Fruit fly (Drosophila melanogaster): ENCODE results near the gene Unc-76.

Gene Unc-76

DNA sequence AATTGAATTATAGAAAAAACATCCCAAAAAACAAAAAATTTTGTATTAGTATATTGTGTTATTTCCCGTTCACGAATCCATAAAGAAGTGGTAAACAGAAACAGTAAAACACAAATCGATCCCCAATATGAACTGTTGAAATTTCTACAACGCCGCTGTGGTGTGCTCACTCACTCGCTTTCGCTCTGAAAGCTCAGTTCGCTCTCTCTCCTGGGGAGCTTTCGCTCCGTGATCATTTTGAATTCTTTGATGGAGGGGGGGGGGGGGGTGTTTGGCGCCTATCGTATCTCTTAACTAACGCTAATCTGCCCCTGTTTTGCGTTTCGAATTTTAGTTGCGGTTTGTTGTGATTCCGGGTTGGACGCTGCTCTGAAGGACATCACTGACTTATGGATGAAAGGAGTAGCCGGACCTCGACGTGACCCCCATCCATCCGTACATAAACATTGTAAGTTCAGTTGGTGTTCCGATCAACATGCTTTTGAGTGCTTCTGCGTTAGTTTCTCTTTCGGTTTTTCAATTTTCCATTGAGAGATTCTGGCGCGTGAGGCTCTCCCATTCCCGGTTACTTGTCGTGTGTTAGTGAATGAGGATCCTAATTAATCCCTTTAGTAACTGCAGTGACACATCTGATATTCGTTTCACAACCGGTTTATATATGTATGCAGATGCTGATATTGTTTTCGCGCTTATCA, 60.9 kb downstream of the Unc-76 start, which contains the start of gene D2hgdh (continued):
- no peak for TF ChIP-seq psq (GFP tag; optimal IDR thresholded peaks at IDR 0.05)
- TF ChIP-seq tai (GFP tag; optimal IDR thresholded peaks at IDR 0.05): no peak
- peak; percentile 23 for TF ChIP-seq brk (GFP tag; optimal IDR thresholded peaks at IDR 0.05)
- no peak for TF ChIP-seq CrebA (GFP tag; optimal IDR thresholded peaks at IDR 0.05; ENCODE audit: borderline replicate concordance)
- no peak for TF ChIP-seq dl (GFP tag; optimal IDR thresholded peaks at IDR 0.05; ENCODE audit: insufficient read depth in 1 of 2, partially characterized antibody in 2 of 2)
- TF ChIP-seq Dfd (GFP tag; optimal IDR thresholded peaks at IDR 0.05): no peak
- no peak for TF ChIP-seq CG32264 (GFP tag; optimal IDR thresholded peaks at IDR 0.05)
- no peak for TF ChIP-seq Hr83 (GFP tag; optimal IDR thresholded peaks at IDR 0.05; ENCODE audit: poor library complexity, severe bottlenecking)
- TF ChIP-seq foxo (GFP tag; optimal IDR thresholded peaks at IDR 0.05): peak in 1 of 2 experiments; percentile 47

DNA sequence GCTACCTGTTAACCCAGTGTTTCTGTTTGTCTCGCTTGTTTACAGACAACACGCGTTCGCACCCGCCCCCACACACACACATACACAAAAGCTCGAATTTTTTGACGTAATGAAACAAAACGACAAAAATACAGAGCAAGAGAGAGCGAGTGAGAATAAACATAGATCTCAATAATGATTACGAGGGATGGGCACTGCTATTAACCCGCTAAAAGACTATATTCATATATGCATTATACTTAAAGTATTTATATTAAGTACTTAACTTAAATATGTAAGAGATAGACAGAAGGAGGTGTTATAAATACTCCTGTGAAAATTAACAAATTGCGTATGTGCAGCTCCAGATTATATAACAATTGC, 61.4 kb downstream of the Unc-76 start:
- TF ChIP-seq rgr (GFP tag; optimal IDR thresholded peaks at IDR 0.05): peak; percentile 68
- no peak for TF ChIP-seq Abd-B (GFP tag; optimal IDR thresholded peaks at IDR 0.05)
- no peak for TF ChIP-seq lola (GFP tag; optimal IDR thresholded peaks at IDR 0.05)
- TF ChIP-seq dmrt93B (GFP tag; optimal IDR thresholded peaks at IDR 0.05): peak; percentile 7
- no peak for TF ChIP-seq OdsH (GFP tag; optimal IDR thresholded peaks at IDR 0.05)
- no peak for TF ChIP-seq pan (optimal IDR thresholded peaks at IDR 0.05)
- TF ChIP-seq fru (GFP tag; optimal IDR thresholded peaks at IDR 0.05): peak; percentile 44
- no peak for TF ChIP-seq ey (GFP tag; optimal IDR thresholded peaks at IDR 0.05)
- no peak for TF ChIP-seq dl (GFP tag; optimal IDR thresholded peaks at IDR 0.05; ENCODE audit: insufficient read depth in 1 of 2, partially characterized antibody in 2 of 2)
- TF ChIP-seq Myc (optimal IDR thresholded peaks at IDR 0.05): no peak
- TF ChIP-seq usp (GFP tag; optimal IDR thresholded peaks at IDR 0.05): no peak
- TF ChIP-seq Sp1 (GFP tag; optimal IDR thresholded peaks at IDR 0.05): peak; percentile 46
- no peak for TF ChIP-seq Mio (GFP tag; optimal IDR thresholded peaks at IDR 0.05)
- peak in 1 of 2 experiments; percentile 53 for TF ChIP-seq foxo (GFP tag; optimal IDR thresholded peaks at IDR 0.05)
- peak; percentile 64 for TF ChIP-seq sage (GFP tag; optimal IDR thresholded peaks at IDR 0.05)
- no peak for TF ChIP-seq Vsx2 (GFP tag; optimal IDR thresholded peaks at IDR 0.05; ENCODE audit: partially characterized antibody)
- peak; percentile 31 for TF ChIP-seq psq (GFP tag; optimal IDR thresholded peaks at IDR 0.05)
- TF ChIP-seq Jra (GFP tag; optimal IDR thresholded peaks at IDR 0.05): peak; percentile 69
- TF ChIP-seq dsf (GFP tag; optimal IDR thresholded peaks at IDR 0.05; ENCODE audit: borderline replicate concordance): peak; percentile 28
- peak; percentile 74 for TF ChIP-seq h (GFP tag; optimal IDR thresholded peaks at IDR 0.05)
- TF ChIP-seq br (GFP tag; optimal IDR thresholded peaks at IDR 0.05): peak; percentile 64
- TF ChIP-seq jim (GFP tag; optimal IDR thresholded peaks at IDR 0.05): peak; percentile 23
- no peak for TF ChIP-seq Dif (GFP tag; optimal IDR thresholded peaks at IDR 0.05; ENCODE audit: partially characterized antibody)
- no peak for TF ChIP-seq tai (GFP tag; optimal IDR thresholded peaks at IDR 0.05)
- peak; percentile 31 for TF ChIP-seq woc (GFP tag; optimal IDR thresholded peaks at IDR 0.05)
- peak; percentile 33 for TF ChIP-seq CG32264 (GFP tag; optimal IDR thresholded peaks at IDR 0.05)
- TF ChIP-seq Dfd (GFP tag; optimal IDR thresholded peaks at IDR 0.05): no peak
- TF ChIP-seq Hr78 (GFP tag; optimal IDR thresholded peaks at IDR 0.05): no peak
- peak; percentile 5 for TF ChIP-seq GATAd (GFP tag; optimal IDR thresholded peaks at IDR 0.05)
- TF ChIP-seq sv (GFP tag; optimal IDR thresholded peaks at IDR 0.05): peak; percentile 44
- TF ChIP-seq CrebA (GFP tag; optimal IDR thresholded peaks at IDR 0.05; ENCODE audit: borderline replicate concordance): no peak
- TF ChIP-seq Hnf4 (GFP tag; optimal IDR thresholded peaks at IDR 0.05): peak; percentile 61
- peak; percentile 63 for TF ChIP-seq HLH106 (tag; optimal IDR thresholded peaks at IDR 0.05)
- TF ChIP-seq N (GFP tag; optimal IDR thresholded peaks at IDR 0.05): no peak
- peak; percentile 90 for TF ChIP-seq Hr83 (GFP tag; optimal IDR thresholded peaks at IDR 0.05; ENCODE audit: poor library complexity, severe bottlenecking)
- TF ChIP-seq Rel (GFP tag; optimal IDR thresholded peaks at IDR 0.05): no peak
- TF ChIP-seq Rel (tag; optimal IDR thresholded peaks at IDR 0.05): peak; percentile 35
- TF ChIP-seq CG9705 (GFP tag; optimal IDR thresholded peaks at IDR 0.05): peak; percentile 3
- no peak for TF ChIP-seq brk (GFP tag; optimal IDR thresholded peaks at IDR 0.05)
